Fruit fly (Drosophila melanogaster) whole organism: ENCODE results near the gene B52.

Experiments
- CG8478 ChIP-seq: fragments of >200 bp; optimal IDR thresholded peaks from 2 replicates; lab custom pipeline; 2018; ENCODE audit warnings: inconsistent platforms
- Dll ChIP-seq: fragments of >200 bp; optimal IDR thresholded peaks from 2 replicates; lab custom pipeline; 2017
- EcR ChIP-seq, 2 experiments: fragments of >200 bp; optimal IDR thresholded peaks; 2 replicates each; lab custom pipeline; 2017; ENCODE audit warnings: missing biosample characterization in 2 of 2, missing genetic modification characterization in 2 of 2, missing genetic modification reagents in 2 of 2
- pan ChIP-seq: fragments of >200 bp; optimal IDR thresholded peaks from 2 replicates; lab custom pipeline; 2017
- psq ChIP-seq: fragments of >200 bp; optimal IDR thresholded peaks from 2 replicates; lab custom pipeline; 2017
- usp ChIP-seq: fragments of >200 bp; optimal IDR thresholded peaks from 2 replicates; lab custom pipeline; 2017; ENCODE audit warnings: missing biosample characterization, missing genetic modification characterization, mixed read lengths

The B52 gene

dm6 chr3R:13659865-13660738 lies 1.0 kb upstream of the B52 start, which contains the start of gene Hrb87F:
Gene Hrb87F (minus strand): TSS chr3R:13660531.
- TF ChIP-seq Dll (lab: Kevin White, UChicago) (no peak), CG8478 (lab: Kevin White, UChicago) (no peak), usp (GFP tag; lab: Kevin White, UChicago) (no peak), EcR (GFP tag; optimal IDR thresholded peaks at IDR 0.05; lab: Kevin White, UChicago) (no peak)

DNA sequence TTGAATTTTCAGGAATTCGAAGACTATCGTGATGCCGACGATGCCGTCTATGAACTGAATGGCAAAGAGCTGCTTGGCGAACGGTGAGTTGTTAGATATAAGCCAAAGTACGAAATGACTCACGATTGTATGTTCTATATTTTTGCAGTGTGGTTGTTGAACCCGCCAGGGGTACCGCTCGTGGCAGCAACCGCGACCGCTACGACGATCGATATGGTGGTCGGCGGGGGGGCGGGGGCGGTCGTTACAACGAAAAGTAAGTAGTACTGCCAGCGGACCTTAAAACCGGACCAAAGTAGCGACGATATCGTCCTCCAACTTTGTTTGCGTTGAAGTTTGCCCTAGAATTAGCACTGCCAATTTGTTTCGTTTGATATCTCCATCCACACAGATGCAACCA lies 1.0 kb downstream of the B52 start:
- TF ChIP-seq EcR (GFP tag; optimal IDR thresholded peaks at IDR 0.05; lab: Kevin White, UChicago) (no peak), pan (lab: Kevin White, UChicago) (no peak), usp (GFP tag; lab: Kevin White, UChicago) (no peak)

DNA sequence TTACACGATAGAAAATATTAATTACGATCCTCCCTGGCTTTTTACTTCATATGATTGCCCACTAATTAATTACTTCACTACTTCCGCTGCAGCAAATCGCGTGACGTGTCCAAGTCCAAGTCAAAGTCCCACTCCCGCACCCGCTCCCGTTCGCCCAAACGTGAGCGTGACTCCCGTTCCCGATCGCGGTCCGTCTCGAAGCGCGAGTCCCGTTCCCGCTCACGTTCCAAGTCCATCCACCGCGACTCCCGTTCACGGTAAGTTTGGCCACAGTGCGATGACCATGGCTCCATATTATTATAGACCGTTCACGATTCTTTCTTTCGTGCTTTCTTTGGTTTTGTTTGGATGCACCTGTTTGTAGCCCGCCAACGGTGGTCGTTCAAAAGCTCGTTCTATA lies 4.9 kb downstream of the B52 start:
- TF ChIP-seq pan (lab: Kevin White, UChicago) = no peak
- TF ChIP-seq Dll (lab: Kevin White, UChicago) = no peak
- no peak for TF ChIP-seq usp (GFP tag; lab: Kevin White, UChicago)
- TF ChIP-seq psq (lab: Kevin White, UChicago) = no peak
- TF ChIP-seq CG8478 (lab: Kevin White, UChicago) = no peak
- no peak for TF ChIP-seq EcR (GFP tag; optimal IDR thresholded peaks at IDR 0.05; lab: Kevin White, UChicago)

- TF ChIP-seq usp (GFP tag; lab: Kevin White, UChicago) (no peak), CG8478 (lab: Kevin White, UChicago) (no peak), psq (lab: Kevin White, UChicago) (no peak), Dll (lab: Kevin White, UChicago) (no peak), EcR (GFP tag; optimal IDR thresholded peaks at IDR 0.05; lab: Kevin White, UChicago) (no peak), pan (lab: Kevin White, UChicago) (no peak)
Measured at dm6 chr3R:13672898-13673297, 11.8 kb downstream of the B52 start.

dm6 chr3R:13674492-13675033 lies 13.5 kb downstream of the B52 start, which contains the start of gene Task6:
Gene Task6 (minus strand): TSS chr3R:13674542.
- TF ChIP-seq EcR (GFP tag; optimal IDR thresholded peaks at IDR 0.05; lab: Kevin White, UChicago) (no peak), CG8478 (lab: Kevin White, UChicago) (no peak), usp (GFP tag; lab: Kevin White, UChicago) (no peak), psq (lab: Kevin White, UChicago) (no peak), Dll (lab: Kevin White, UChicago) (no peak), pan (lab: Kevin White, UChicago) (no peak)

DNA sequence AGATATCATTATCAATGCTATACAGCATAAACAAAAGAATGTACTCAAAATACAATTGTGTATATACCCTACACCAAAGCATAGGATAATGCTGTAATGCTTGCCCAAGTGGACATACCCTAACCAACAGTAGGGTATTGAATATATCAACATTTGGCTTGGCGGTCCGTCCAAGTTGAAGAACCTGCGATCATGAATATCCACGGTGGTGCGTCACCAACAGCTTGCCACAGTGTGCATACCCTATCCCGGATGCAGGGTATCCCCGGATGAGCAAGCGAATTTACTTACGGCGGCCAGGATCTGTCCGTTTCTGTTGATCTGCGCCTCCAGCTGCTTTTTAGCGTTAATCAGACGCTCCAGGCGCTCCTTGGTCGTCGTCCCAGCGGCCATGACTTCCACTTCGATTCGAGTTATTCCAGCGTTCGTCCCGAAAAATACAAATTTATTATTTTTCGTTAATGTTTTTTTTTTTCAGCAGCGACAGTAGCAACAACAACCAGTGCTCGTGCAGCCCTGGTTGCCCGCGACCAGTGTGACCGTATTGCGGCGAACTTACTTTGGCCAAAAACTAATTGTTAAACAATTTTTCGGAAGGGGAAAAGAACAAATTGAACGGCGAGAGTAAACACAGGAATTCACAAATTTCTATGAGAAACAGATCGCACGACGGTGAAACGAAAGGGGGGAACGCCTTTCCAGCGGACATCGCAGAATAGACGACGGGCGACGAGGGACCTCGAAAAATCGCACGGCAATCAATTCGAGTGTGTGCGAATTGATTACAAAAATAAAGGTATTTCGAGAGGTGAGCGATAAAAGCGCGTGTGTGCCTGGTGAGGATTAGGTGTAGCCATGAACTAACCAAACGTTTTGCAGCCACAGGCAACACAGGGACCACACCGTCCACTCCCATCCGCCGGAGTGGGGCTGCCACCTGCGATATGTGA lies 15.3 kb downstream of the B52 start, which contains the start of the genes Lkb1 and CG9588:
Gene Lkb1 (plus strand): TSS at position 413 of the 950 bp plus-strand sequence.
Gene CG9588 (minus strand): TSS at position 545 of the 950 bp plus-strand sequence.
- TF ChIP-seq EcR (GFP tag; optimal IDR thresholded peaks at IDR 0.05; lab: Kevin White, UChicago) = no peak
- TF ChIP-seq Dll (lab: Kevin White, UChicago) = no peak
- TF ChIP-seq usp (GFP tag; lab: Kevin White, UChicago) = no peak
- TF ChIP-seq psq (lab: Kevin White, UChicago) = no peak
- no peak for TF ChIP-seq CG8478 (lab: Kevin White, UChicago)
- no peak for TF ChIP-seq pan (lab: Kevin White, UChicago)

dm6 chr3R:13682994-13683623 lies 22.0 kb downstream of the B52 start:
- TF ChIP-seq Dll (lab: Kevin White, UChicago) = no peak
- TF ChIP-seq CG8478 (lab: Kevin White, UChicago) = no peak
- no peak for TF ChIP-seq usp (GFP tag; lab: Kevin White, UChicago)
- no peak for TF ChIP-seq EcR (GFP tag; optimal IDR thresholded peaks at IDR 0.05; lab: Kevin White, UChicago)
- TF ChIP-seq psq (lab: Kevin White, UChicago) = no peak
- no peak for TF ChIP-seq pan (lab: Kevin White, UChicago)

- TF ChIP-seq Dll (lab: Kevin White, UChicago) = peak; percentile 94
- TF ChIP-seq EcR (GFP tag; optimal IDR thresholded peaks at IDR 0.05; lab: Kevin White, UChicago) = no peak
- TF ChIP-seq psq (lab: Kevin White, UChicago) = no peak
- no peak for TF ChIP-seq pan (lab: Kevin White, UChicago)
- TF ChIP-seq CG8478 (lab: Kevin White, UChicago) = peak; percentile 7
- no peak for TF ChIP-seq usp (GFP tag; lab: Kevin White, UChicago)
Measured at dm6 chr3R:13683624-13684568, 22.8 kb downstream of the B52 start, which contains the start of gene flfl. Gene flfl (plus strand): TSS chr3R:13683921.
